Fruit fly (Drosophila melanogaster) whole organism, embryonic: ENCODE results near the gene Rab3GAP1.
A peak's percentile ranks its signal among the peaks of the same experiment; 100 is the strongest.

Source experiments
- B-H2 ChIP-seq: fragments of 200-800 bp; sonication (Bioruptor generic); optimal IDR thresholded peaks from 2 replicates; lab custom pipeline; 2018; ENCODE audit warnings: missing biosample characterization, mild to moderate bottlenecking, missing genetic modification characterization
- Bteb2 ChIP-seq: fragments of 200-800 bp; sonication (Bioruptor generic); optimal IDR thresholded peaks from 2 replicates; lab custom pipeline; 2016; ENCODE audit warnings: missing biosample characterization, missing genetic modification characterization
- CG11456 ChIP-seq: fragments of 200-800 bp; sonication (Bioruptor generic); IDR thresholded peaks from 3 replicates; pipeline ENCODE4 v1.3.6; 2022; ENCODE audit warnings: missing biosample characterization, missing genetic modification characterization
- CG12155 ChIP-seq: fragments of 200-800 bp; sonication (Bioruptor generic); optimal IDR thresholded peaks from 3 replicates; lab custom pipeline; 2016; ENCODE audit warnings: missing biosample characterization, missing genetic modification characterization
- CG12942 ChIP-seq: fragments of 200-800 bp; sonication (Bioruptor generic); optimal IDR thresholded peaks from 3 replicates; lab custom pipeline; 2016; ENCODE audit warnings: missing biosample characterization, missing genetic modification characterization
- CG13123 ChIP-seq: fragments of 200-800 bp; sonication (Bioruptor generic); optimal IDR thresholded peaks from 2 replicates; lab custom pipeline; 2016; ENCODE audit warnings: missing biosample characterization, missing genetic modification characterization
- CG14441 ChIP-seq: fragments of 200-800 bp; sonication (Bioruptor generic); IDR thresholded peaks from 2 replicates; pipeline ENCODE4 v1.3.6; 2022; ENCODE audit warnings: missing biosample characterization, missing genetic modification characterization
- CG14710 ChIP-seq: fragments of 200-800 bp; sonication (Bioruptor generic); optimal IDR thresholded peaks from 3 replicates; lab custom pipeline; 2019; ENCODE audit warnings: missing biosample characterization, mild to moderate bottlenecking, missing genetic modification characterization, moderate library complexity
- CG15514 ChIP-seq: fragments of 200-800 bp; sonication (Bioruptor generic); optimal IDR thresholded peaks from 3 replicates; lab custom pipeline; 2017; ENCODE audit warnings: missing biosample characterization, missing genetic modification characterization, mild to moderate bottlenecking, moderate library complexity, missing genetic modification reagents
- CG1602 ChIP-seq: fragments of 200-800 bp; sonication (Bioruptor generic); optimal IDR thresholded peaks from 3 replicates; lab custom pipeline; 2016; ENCODE audit warnings: missing biosample characterization, missing genetic modification characterization
- CG16863 ChIP-seq: fragments of 200-800 bp; sonication (Bioruptor generic); optimal IDR thresholded peaks from 3 replicates; lab custom pipeline; 2016; ENCODE audit warnings: missing biosample characterization, missing genetic modification characterization
- CG17328 ChIP-seq: fragments of 200-800 bp; sonication (Bioruptor generic); IDR thresholded peaks from 2 replicates; pipeline ENCODE4 v1.3.6; 2022; ENCODE audit warnings: missing biosample characterization, missing genetic modification characterization
- CG17361 ChIP-seq: fragments of 200-800 bp; sonication (Bioruptor generic); IDR thresholded peaks from 3 replicates; pipeline ENCODE4 v1.3.6; 2022; ENCODE audit warnings: missing biosample characterization, missing genetic modification characterization
- CG17912 ChIP-seq: fragments of 200-800 bp; sonication (Bioruptor generic); optimal IDR thresholded peaks from 2 replicates; lab custom pipeline; 2018; ENCODE audit warnings: missing biosample characterization, mild to moderate bottlenecking, missing genetic modification characterization
- CG18011 ChIP-seq: fragments of 200-800 bp; sonication (Bioruptor generic); optimal IDR thresholded peaks from 2 replicates; lab custom pipeline; 2017; ENCODE audit warnings: missing biosample characterization, missing genetic modification characterization, mild to moderate bottlenecking, moderate library complexity, missing genotype
- CG1832 ChIP-seq: fragments of 200-800 bp; sonication (Bioruptor generic); optimal IDR thresholded peaks from 2 replicates; lab custom pipeline; 2017; ENCODE audit warnings: missing biosample characterization, mild to moderate bottlenecking, missing genetic modification characterization, inconsistent platforms
- CG2120 ChIP-seq: fragments of 200-800 bp; sonication (Bioruptor generic); optimal IDR thresholded peaks from 3 replicates; lab custom pipeline; 2016; ENCODE audit warnings: missing biosample characterization, missing genetic modification characterization
- CG31224 ChIP-seq: fragments of 200-800 bp; sonication (Bioruptor generic); IDR thresholded peaks from 2 replicates; pipeline ENCODE4 v1.3.6; 2022; ENCODE audit warnings: missing biosample characterization, missing genetic modification characterization
- CG33213 ChIP-seq: fragments of 200-800 bp; sonication (Bioruptor generic); optimal IDR thresholded peaks from 3 replicates; lab custom pipeline; 2016; ENCODE audit warnings: missing biosample characterization, missing genetic modification characterization
- CG34376 ChIP-seq: fragments of 200-800 bp; sonication (Bioruptor generic); optimal IDR thresholded peaks from 2 replicates; lab custom pipeline; 2018; ENCODE audit warnings: missing biosample characterization, mild to moderate bottlenecking, missing genetic modification characterization
- CG3847 ChIP-seq: fragments of 200-800 bp; sonication (Bioruptor generic); IDR thresholded peaks from 2 replicates; pipeline ENCODE4 v1.3.6; 2022; ENCODE audit warnings: missing biosample characterization, missing genetic modification characterization
- CG4730 ChIP-seq: fragments of 200-800 bp; sonication (Bioruptor generic); IDR thresholded peaks from 2 replicates; pipeline ENCODE4 v1.3.6; 2022; ENCODE audit warnings: missing biosample characterization, missing genetic modification characterization
- CG8281 ChIP-seq: fragments of 200-800 bp; sonication (Bioruptor generic); optimal IDR thresholded peaks from 2 replicates; lab custom pipeline; 2018; ENCODE audit warnings: missing biosample characterization, mild to moderate bottlenecking, missing genetic modification characterization, moderate library complexity
- CG8478 ChIP-seq: fragments of >200 bp; optimal IDR thresholded peaks from 2 replicates; lab custom pipeline; 2018
- CG8944 ChIP-seq: fragments of 200-800 bp; sonication (Bioruptor generic); optimal IDR thresholded peaks from 3 replicates; lab custom pipeline; 2016; ENCODE audit warnings: missing biosample characterization, missing genetic modification characterization
- CG9797 ChIP-seq: fragments of 200-800 bp; sonication (Bioruptor generic); optimal IDR thresholded peaks from 3 replicates; lab custom pipeline; 2018; ENCODE audit warnings: missing biosample characterization, mild to moderate bottlenecking, missing genetic modification characterization
- CkIIα-i1 ChIP-seq: fragments of 200-800 bp; sonication (Bioruptor generic); IDR thresholded peaks from 2 replicates; pipeline ENCODE4 v1.3.6; 2022; ENCODE audit warnings: missing biosample characterization, missing genetic modification characterization
- D ChIP-seq, 2 experiments: fragments of 200-800 bp in 1 of 2; fragments of >200 bp in 1 of 2; sonication (Bioruptor generic) in 1 of 2; optimal IDR thresholded peaks; 2 replicates in 1 of 2; 3 replicates in 1 of 2; lab custom pipeline; 2017; ENCODE audit warnings: mild to moderate bottlenecking in 1 of 2, missing biosample characterization in 1 of 2, missing genetic modification characterization in 1 of 2, missing genetic modification reagents in 1 of 2
- Dll ChIP-seq: fragments of 200-800 bp; sonication (Bioruptor generic); IDR thresholded peaks from 4 replicates; pipeline ENCODE4 v1.3.6; 2022; ENCODE audit warnings: missing biosample characterization, missing genetic modification characterization; ENCODE audit not compliant: partially characterized antibody
- Fer3 ChIP-seq: fragments of 200-800 bp; sonication (Bioruptor generic); optimal IDR thresholded peaks from 2 replicates; lab custom pipeline; 2018; ENCODE audit warnings: missing biosample characterization, mild to moderate bottlenecking, missing genetic modification characterization, moderate library complexity
- H2.0 ChIP-seq: fragments of 200-800 bp; sonication (Bioruptor generic); IDR thresholded peaks from 2 replicates; pipeline ENCODE4 v1.3.6; 2022; ENCODE audit warnings: missing biosample characterization, missing genetic modification characterization
- NC2α ChIP-seq: fragments of 200-800 bp; sonication (Bioruptor generic); optimal IDR thresholded peaks from 2 replicates; lab custom pipeline; 2016; ENCODE audit warnings: missing biosample characterization, missing genetic modification characterization
- Optix ChIP-seq: fragments of 200-800 bp; sonication (Bioruptor generic); IDR thresholded peaks from 3 replicates; pipeline ENCODE4 v1.3.6; 2022; ENCODE audit warnings: missing biosample characterization, missing genetic modification characterization
- Ravus ChIP-seq: fragments of 200-800 bp; sonication (Bioruptor generic); IDR thresholded peaks from 2 replicates; pipeline ENCODE4 v1.3.6; 2022; ENCODE audit warnings: missing biosample characterization, missing genetic modification characterization
- Usf ChIP-seq: fragments of 200-800 bp; sonication (Bioruptor generic); optimal IDR thresholded peaks from 2 replicates; lab custom pipeline; 2017; ENCODE audit warnings: missing genotype, missing biosample characterization, missing genetic modification characterization
- YL-1 ChIP-seq: fragments of 200-800 bp; sonication (Bioruptor generic); optimal IDR thresholded peaks from 3 replicates; lab custom pipeline; 2017; ENCODE audit warnings: missing biosample characterization, mild to moderate bottlenecking, missing genetic modification characterization
- abd-A ChIP-seq: fragments of 200-800 bp; sonication (Bioruptor generic); optimal IDR thresholded peaks from 3 replicates; lab custom pipeline; 2019; ENCODE audit warnings: missing biosample characterization, mild to moderate bottlenecking, missing genetic modification characterization, moderate library complexity
- cad ChIP-seq: fragments of >200 bp; optimal IDR thresholded peaks from 2 replicates; lab custom pipeline; 2017; ENCODE audit warnings: missing biosample characterization, missing genetic modification characterization
- caup ChIP-seq: fragments of 200-800 bp; sonication (Bioruptor generic); optimal IDR thresholded peaks from 3 replicates; lab custom pipeline; 2017; ENCODE audit warnings: missing biosample characterization, mild to moderate bottlenecking, missing genetic modification characterization, moderate library complexity; ENCODE audit not compliant: severe bottlenecking
- da ChIP-seq: fragments of 200-800 bp; sonication (Bioruptor generic); optimal IDR thresholded peaks from 2 replicates; lab custom pipeline; 2016; ENCODE audit warnings: missing biosample characterization, missing genetic modification characterization
- dmrt11E ChIP-seq: fragments of 200-800 bp; sonication (Bioruptor generic); optimal IDR thresholded peaks from 3 replicates; lab custom pipeline; 2018; ENCODE audit warnings: missing biosample characterization, mild to moderate bottlenecking, missing genetic modification characterization, moderate library complexity
- dpn ChIP-seq, 2 experiments: fragments of 200-800 bp; sonication (Bioruptor generic); optimal IDR thresholded peaks; 3 replicates each; lab custom pipeline; 2016; ENCODE audit warnings: missing biosample characterization in 2 of 2, missing genetic modification characterization in 2 of 2
- fru ChIP-seq: fragments of >200 bp; optimal IDR thresholded peaks from 2 replicates; lab custom pipeline; 2017
- ham ChIP-seq: fragments of 200-800 bp; sonication (Bioruptor generic); IDR thresholded peaks from 2 replicates; pipeline ENCODE4 v1.3.6; 2022; ENCODE audit warnings: missing biosample characterization, missing genetic modification characterization
- her ChIP-seq: fragments of 200-800 bp; sonication (Bioruptor generic); optimal IDR thresholded peaks from 2 replicates; lab custom pipeline; 2016; ENCODE audit warnings: missing biosample characterization, missing genetic modification characterization
- nom ChIP-seq: fragments of 200-800 bp; sonication (Bioruptor generic); optimal IDR thresholded peaks from 2 replicates; lab custom pipeline; 2017; ENCODE audit warnings: missing biosample characterization, missing genetic modification characterization, mild to moderate bottlenecking, moderate library complexity, missing genetic modification reagents
- pfk ChIP-seq: fragments of 200-800 bp; sonication (Bioruptor generic); optimal IDR thresholded peaks from 2 replicates; lab custom pipeline; 2018; ENCODE audit warnings: missing biosample characterization, mild to moderate bottlenecking, missing genetic modification characterization, moderate library complexity
- slbo ChIP-seq: fragments of 200-800 bp; sonication (Bioruptor generic); IDR thresholded peaks from 2 replicates; pipeline ENCODE4 v1.3.6; 2022; ENCODE audit warnings: missing biosample characterization, missing genetic modification characterization
- so ChIP-seq: fragments of 200-800 bp; sonication (Bioruptor generic); IDR thresholded peaks from 3 replicates; pipeline ENCODE4 v1.3.6; 2022; ENCODE audit warnings: missing biosample characterization, missing genetic modification characterization
- sr ChIP-seq: fragments of 200-800 bp; sonication (Bioruptor generic); IDR thresholded peaks from 3 replicates; pipeline ENCODE4 v1.3.6; 2022; ENCODE audit warnings: missing biosample characterization, missing genetic modification characterization
- trh ChIP-seq: fragments of 200-800 bp; sonication (Bioruptor generic); optimal IDR thresholded peaks from 2 replicates; lab custom pipeline; 2016; ENCODE audit warnings: missing biosample characterization, missing genetic modification characterization

The Rab3GAP1 gene

dm6 chr2L:1613748-1614365 is 2.9 kb upstream of the Rab3GAP1 start, which contains the start of gene RFeSP (continued):
- TF ChIP-seq abd-A (tag; lab: Kevin White, UChicago) = no peak
- TF ChIP-seq Fer3 (tag; lab: Kevin White, UChicago) = no peak
- TF ChIP-seq Usf (GFP tag; lab: Kevin White, UChicago) = no peak
- TF ChIP-seq CG1832 (GFP tag; lab: Kevin White, UChicago) = no peak
- TF ChIP-seq CG13123 (GFP tag; lab: Kevin White, UChicago) = no peak
- peak; percentile 58 for TF ChIP-seq CG14710 (tag; lab: Kevin White, UChicago)
- no peak for TF ChIP-seq sr
- TF ChIP-seq Dll (GFP tag; lab: Robert Waterston, UW) = no peak
- TF ChIP-seq dpn (GFP tag; optimal IDR thresholded peaks at IDR 0.05; lab: Kevin White, UChicago) = peak in 1 of 2 experiments; percentile 30
- TF ChIP-seq da (GFP tag; lab: Kevin White, UChicago) = no peak
- TF ChIP-seq CG3847 = peak; percentile 77
- no peak for TF ChIP-seq CG4730
- no peak for TF ChIP-seq cad (GFP tag; lab: Kevin White, UChicago)
- no peak for TF ChIP-seq ham (GFP tag; lab: Robert Waterston, UW)
- no peak for TF ChIP-seq CkIIα-i1
- no peak for TF ChIP-seq fru (lab: Kevin White, UChicago)
- TF ChIP-seq dmrt11E (tag; lab: Kevin White, UChicago) = peak; percentile 20
- no peak for TF ChIP-seq Ravus (GFP tag; lab: Robert Waterston, UW)
- TF ChIP-seq CG34376 (GFP tag; lab: Kevin White, UChicago) = no peak
- no peak for TF ChIP-seq CG17912 (GFP tag; lab: Kevin White, UChicago)
- TF ChIP-seq pfk (GFP tag; lab: Kevin White, UChicago) = no peak
- peak; percentile 7 for TF ChIP-seq CG12155 (GFP tag; lab: Kevin White, UChicago)
- no peak for TF ChIP-seq nom (GFP tag; lab: Kevin White, UChicago)
- no peak for TF ChIP-seq CG31224 (GFP tag; lab: Robert Waterston, UW)
- peak; percentile 14 for TF ChIP-seq CG2120
- TF ChIP-seq CG16863 (GFP tag; lab: Kevin White, UChicago) = no peak
- TF ChIP-seq CG8281 (tag; lab: Kevin White, UChicago) = no peak
- TF ChIP-seq so = no peak
- TF ChIP-seq trh (GFP tag; lab: Kevin White, UChicago) = no peak
- TF ChIP-seq CG14441 (GFP tag; lab: Robert Waterston, UW) = no peak
- TF ChIP-seq YL-1 (GFP tag; lab: Kevin White, UChicago) = peak; percentile 93
- TF ChIP-seq H2.0 = no peak
- no peak for TF ChIP-seq CG8944 (GFP tag; lab: Kevin White, UChicago)
- TF ChIP-seq slbo (GFP tag; lab: Robert Waterston, UW) = no peak
- TF ChIP-seq CG15514 (GFP tag; lab: Kevin White, UChicago) = peak; percentile 78
- no peak for TF ChIP-seq CG8478
- TF ChIP-seq CG11456 (GFP tag; lab: Robert Waterston, UW) = no peak
- TF ChIP-seq her = no peak
- no peak for TF ChIP-seq CG12942 (GFP tag; lab: Kevin White, UChicago)
- TF ChIP-seq CG17328 (GFP tag; lab: Robert Waterston, UW) = no peak
- TF ChIP-seq CG18011 (GFP tag; lab: Kevin White, UChicago) = peak; percentile 100
- no peak for TF ChIP-seq CG17361
- peak; percentile 92 for TF ChIP-seq CG9797 (GFP tag; lab: Kevin White, UChicago)
- peak; percentile 89 for TF ChIP-seq CG33213 (GFP tag; lab: Kevin White, UChicago)
- TF ChIP-seq NC2α (GFP tag; lab: Kevin White, UChicago) = no peak
- TF ChIP-seq Optix (GFP tag; lab: Robert Waterston, UW) = no peak
- peak; percentile 12 for TF ChIP-seq caup (GFP tag; lab: Kevin White, UChicago)
- TF ChIP-seq Bteb2 (GFP tag; lab: Kevin White, UChicago) = no peak
- TF ChIP-seq B-H2 = peak; percentile 26
- TF ChIP-seq D (optimal IDR thresholded peaks at IDR 0.05; lab: Kevin White, UChicago) = no peak
- no peak for TF ChIP-seq D (GFP tag; optimal IDR thresholded peaks at IDR 0.05; lab: Kevin White, UChicago)
- no peak for TF ChIP-seq CG1602
